Worm (Caenorhabditis elegans) whole organism, late embryonic: ENCODE measurements around the gene twk-40.

Experiments
- hlh-6 ChIP-seq: sonication (generic microtip); optimal IDR thresholded peaks from 2 replicates; lab custom pipeline; 2016; ENCODE audit warnings: missing genotype, missing genetic modification characterization, missing compliant biosample characterization
- pha-4 ChIP-seq: fragments of 150-350 bp; optimal IDR thresholded peaks from 2 replicates; lab custom pipeline; 2018; ENCODE audit warnings: missing biosample characterization, missing genetic modification reagents, missing genetic modification characterization
- syd-9 ChIP-seq: sonication (generic microtip); optimal IDR thresholded peaks from 2 replicates; lab custom pipeline; 2016; ENCODE audit warnings: mild to moderate bottlenecking, missing genetic modification characterization, moderate library complexity, missing compliant biosample characterization
- unc-3 ChIP-seq, 2 experiments: fragments of 200-800 bp in 1 of 2; sonication (Bioruptor generic) in 1 of 2; sonication (generic microtip) in 1 of 2; conservative IDR thresholded peaks in 1 of 2; optimal IDR thresholded peaks in 1 of 2; 2 replicates each; pipeline versions ENCODE4 v1.3.6 to Lab custom; 2016 to 2022; ENCODE audit warnings: missing compliant biosample characterization in 2 of 2, missing genetic modification characterization in 2 of 2, missing genetic modification reagents in 1 of 2
- unc-55 ChIP-seq: sonication (generic microtip); optimal IDR thresholded peaks from 2 replicates; lab custom pipeline; 2017; ENCODE audit warnings: missing biosample characterization, missing genetic modification reagents, missing genetic modification characterization

DNA sequence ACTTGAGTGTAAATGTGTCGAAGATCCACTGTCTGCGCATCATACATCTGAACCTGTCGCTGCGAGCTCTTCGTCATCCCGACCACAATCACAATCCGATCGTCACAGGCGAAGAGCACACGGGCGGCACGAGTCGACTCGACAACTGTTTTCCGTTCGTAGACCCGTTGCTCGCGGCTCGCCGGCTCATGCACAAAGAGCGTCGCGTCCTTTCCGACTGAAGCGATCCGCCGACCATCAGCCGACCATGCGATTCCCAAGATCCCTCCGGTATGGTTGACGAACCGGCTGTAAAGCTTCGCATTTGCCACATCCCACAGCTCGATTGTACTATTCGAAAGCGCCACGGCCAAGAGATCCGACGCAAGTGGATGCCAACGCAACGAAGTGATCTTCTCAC is 26.2 kb upstream of the twk-40 start:
- TF ChIP-seq unc-55 (GFP tag; lab: Kevin White, UChicago) = no peak
- TF ChIP-seq pha-4 (tag; lab: Kevin White, UChicago) = no peak
- no peak for TF ChIP-seq unc-3 (GFP tag; conservative IDR thresholded peaks at IDR 0.05; lab: Robert Waterston, UW)
- TF ChIP-seq unc-3 (tag; optimal IDR thresholded peaks at IDR 0.05; lab: Kevin White, UChicago) = no peak
- TF ChIP-seq syd-9 (tag; lab: Kevin White, UChicago) = no peak
- no peak for TF ChIP-seq hlh-6 (tag; lab: Kevin White, UChicago)
